Fruit fly (Drosophila melanogaster) whole organism, embryonic: ENCODE measurements around the gene ArgRS-m.
A peak's percentile ranks its signal among the peaks of the same experiment; 100 is the strongest.

ENCODE experiments used
- ATbp ChIP-seq: fragments of 200-800 bp; sonication (Bioruptor generic); optimal IDR thresholded peaks from 2 replicates; lab custom pipeline; 2017; ENCODE audit warnings: missing biosample characterization, mild to moderate bottlenecking, missing genetic modification characterization, missing genetic modification reagents
- Antp ChIP-seq: fragments of 200-800 bp; sonication (Bioruptor generic); optimal IDR thresholded peaks from 3 replicates; lab custom pipeline; 2016; ENCODE audit warnings: missing biosample characterization, missing genetic modification characterization
- Bgb ChIP-seq: fragments of 200-800 bp; sonication (Bioruptor generic); IDR thresholded peaks from 2 replicates; pipeline ENCODE4 v1.3.6; 2022; ENCODE audit warnings: missing biosample characterization, missing genetic modification characterization; ENCODE audit not compliant: partially characterized antibody
- CG10654 ChIP-seq: fragments of 200-800 bp; sonication (Bioruptor generic); optimal IDR thresholded peaks from 2 replicates; lab custom pipeline; 2016; ENCODE audit warnings: missing biosample characterization, missing genetic modification characterization
- CG13775 ChIP-seq: fragments of 200-800 bp; sonication (Bioruptor generic); optimal IDR thresholded peaks from 3 replicates; lab custom pipeline; 2017; ENCODE audit warnings: missing biosample characterization, mild to moderate bottlenecking, missing genetic modification characterization
- CG14441 ChIP-seq: fragments of 200-800 bp; sonication (Bioruptor generic); IDR thresholded peaks from 2 replicates; pipeline ENCODE4 v1.3.6; 2022; ENCODE audit warnings: missing biosample characterization, missing genetic modification characterization
- CG14667 ChIP-seq: fragments of 200-800 bp; sonication (Bioruptor generic); IDR thresholded peaks from 2 replicates; pipeline ENCODE4 v1.3.6; 2022; ENCODE audit warnings: missing biosample characterization, missing genetic modification characterization
- CG1832 ChIP-seq: fragments of 200-800 bp; sonication (Bioruptor generic); optimal IDR thresholded peaks from 2 replicates; lab custom pipeline; 2017; ENCODE audit warnings: missing biosample characterization, mild to moderate bottlenecking, missing genetic modification characterization, inconsistent platforms
- CG18599 ChIP-seq: fragments of 200-800 bp; sonication (Bioruptor generic); optimal IDR thresholded peaks from 3 replicates; lab custom pipeline; 2017; ENCODE audit warnings: missing biosample characterization, missing genetic modification characterization, mild to moderate bottlenecking, moderate library complexity, missing genetic modification reagents
- CG2202 ChIP-seq: fragments of 200-800 bp; sonication (Bioruptor generic); optimal IDR thresholded peaks from 2 replicates; lab custom pipeline; 2018; ENCODE audit warnings: missing biosample characterization, mild to moderate bottlenecking, missing genetic modification characterization
- CG31365 ChIP-seq: fragments of 200-800 bp; sonication (Bioruptor generic); optimal IDR thresholded peaks from 2 replicates; lab custom pipeline; 2018; ENCODE audit warnings: missing biosample characterization, mild to moderate bottlenecking, missing genetic modification characterization
- CG32772 ChIP-seq: fragments of 200-800 bp; sonication (Bioruptor generic); IDR thresholded peaks from 2 replicates; pipeline ENCODE4 v1.3.6; 2022; ENCODE audit warnings: missing biosample characterization, missing genetic modification characterization
- CG6175 ChIP-seq: fragments of 200-800 bp; sonication (Bioruptor generic); IDR thresholded peaks from 3 replicates; pipeline ENCODE4 v1.3.6; 2022; ENCODE audit warnings: missing biosample characterization, missing genetic modification characterization
- CG6791 ChIP-seq: fragments of 200-800 bp; sonication (Bioruptor generic); IDR thresholded peaks from 3 replicates; pipeline ENCODE4 v1.3.6; 2022; ENCODE audit warnings: missing biosample characterization, missing genetic modification characterization; ENCODE audit not compliant: partially characterized antibody
- CG6813 ChIP-seq: fragments of 200-800 bp; sonication (Bioruptor generic); optimal IDR thresholded peaks from 2 replicates; lab custom pipeline; 2017; ENCODE audit warnings: missing biosample characterization, missing genetic modification characterization, mild to moderate bottlenecking, moderate library complexity, missing genetic modification reagents
- CG8478 ChIP-seq: fragments of >200 bp; optimal IDR thresholded peaks from 2 replicates; lab custom pipeline; 2018
- CoRest ChIP-seq: fragments of 200-800 bp; sonication (Bioruptor generic); optimal IDR thresholded peaks from 3 replicates; lab custom pipeline; 2018; ENCODE audit warnings: missing biosample characterization, mild to moderate bottlenecking, missing genetic modification characterization, moderate library complexity
- Doc2 ChIP-seq: fragments of 200-800 bp; sonication (Bioruptor generic); IDR thresholded peaks from 2 replicates; pipeline ENCODE4 v1.3.6; 2022; ENCODE audit warnings: missing biosample characterization, missing genetic modification characterization
- Doc3 ChIP-seq: fragments of 200-800 bp; sonication (Bioruptor generic); IDR thresholded peaks from 3 replicates; pipeline ENCODE4 v1.3.6; 2022; ENCODE audit warnings: missing biosample characterization, missing genetic modification characterization; ENCODE audit not compliant: partially characterized antibody
- HLH3B ChIP-seq: fragments of 200-800 bp; sonication (Bioruptor generic); IDR thresholded peaks from 2 replicates; pipeline ENCODE4 v1.3.6; 2022; ENCODE audit warnings: missing biosample characterization, missing genetic modification characterization
- Hmr ChIP-seq: fragments of 200-800 bp; sonication (Bioruptor generic); optimal IDR thresholded peaks from 3 replicates; lab custom pipeline; 2017; ENCODE audit warnings: mild to moderate bottlenecking, missing biosample characterization, missing genetic modification reagents, missing genetic modification characterization
- Hr3 ChIP-seq: fragments of 200-800 bp; sonication (Bioruptor generic); optimal IDR thresholded peaks from 3 replicates; lab custom pipeline; 2016; ENCODE audit warnings: missing biosample characterization, missing genetic modification characterization
- Mad ChIP-seq: fragments of 200-800 bp; sonication (Bioruptor generic); optimal IDR thresholded peaks from 2 replicates; lab custom pipeline; 2016; ENCODE audit warnings: missing biosample characterization, missing genetic modification characterization
- Med ChIP-seq: fragments of 200-800 bp; sonication (Bioruptor generic); peaks from one replicate; lab custom pipeline; 2016; ENCODE audit warnings: missing biosample characterization, missing genetic modification characterization, mild to moderate bottlenecking, inconsistent platforms, moderate library complexity
- Nf-YB ChIP-seq: fragments of 200-800 bp; sonication (Bioruptor generic); optimal IDR thresholded peaks from 3 replicates; lab custom pipeline; 2019; ENCODE audit warnings: missing biosample characterization, mild to moderate bottlenecking, missing genetic modification characterization, moderate library complexity
- Ravus ChIP-seq: fragments of 200-800 bp; sonication (Bioruptor generic); IDR thresholded peaks from 2 replicates; pipeline ENCODE4 v1.3.6; 2022; ENCODE audit warnings: missing biosample characterization, missing genetic modification characterization
- YL-1 ChIP-seq: fragments of 200-800 bp; sonication (Bioruptor generic); optimal IDR thresholded peaks from 3 replicates; lab custom pipeline; 2017; ENCODE audit warnings: missing biosample characterization, mild to moderate bottlenecking, missing genetic modification characterization
- ab ChIP-seq: fragments of 200-800 bp; sonication (Bioruptor generic); optimal IDR thresholded peaks from 2 replicates; lab custom pipeline; 2016; ENCODE audit warnings: missing biosample characterization, missing genetic modification characterization
- ara ChIP-seq: fragments of 200-800 bp; sonication (Bioruptor generic); IDR thresholded peaks from 2 replicates; pipeline ENCODE4 v1.3.6; 2022; ENCODE audit warnings: missing biosample characterization, missing genetic modification characterization
- ems ChIP-seq: fragments of 200-800 bp; sonication (Bioruptor generic); optimal IDR thresholded peaks from 3 replicates; lab custom pipeline; 2016; ENCODE audit warnings: missing biosample characterization, missing genetic modification characterization
- en ChIP-seq: fragments of 200-800 bp; sonication (Bioruptor generic); optimal IDR thresholded peaks from 2 replicates; lab custom pipeline; 2016; ENCODE audit warnings: missing biosample characterization, missing genetic modification characterization
- gce ChIP-seq: fragments of 200-800 bp; sonication (Bioruptor generic); IDR thresholded peaks from 3 replicates; pipeline ENCODE4 v1.3.6; 2022; ENCODE audit warnings: missing biosample characterization, missing genetic modification characterization
- hb ChIP-seq: fragments of 200-800 bp; sonication (Bioruptor generic); IDR thresholded peaks from 3 replicates; pipeline ENCODE4 v1.3.6; 2022; ENCODE audit warnings: missing biosample characterization, missing genetic modification characterization; ENCODE audit not compliant: partially characterized antibody
- jigr1 ChIP-seq: fragments of 200-800 bp; sonication (Bioruptor generic); IDR thresholded peaks from 3 replicates; pipeline ENCODE4 v1.3.6; 2022; ENCODE audit warnings: missing biosample characterization, missing genetic modification characterization
- nerfin-2 ChIP-seq: fragments of 200-800 bp; sonication (Bioruptor generic); IDR thresholded peaks from 2 replicates; pipeline ENCODE4 v1.3.6; 2022; ENCODE audit warnings: missing biosample characterization, missing genetic modification characterization; ENCODE audit not compliant: partially characterized antibody
- phol ChIP-seq: fragments of 200-800 bp; sonication (Bioruptor generic); optimal IDR thresholded peaks from 3 replicates; lab custom pipeline; 2018; ENCODE audit warnings: missing biosample characterization, mild to moderate bottlenecking, missing genetic modification characterization, moderate library complexity
- pnt ChIP-seq: fragments of 200-800 bp; sonication (Bioruptor generic); optimal IDR thresholded peaks from 3 replicates; lab custom pipeline; 2016; ENCODE audit warnings: missing biosample characterization, missing genetic modification characterization
- prd ChIP-seq, 3 experiments: fragments of >200 bp in 2 of 3; fragments of 200-800 bp in 1 of 3; sonication (Bioruptor generic) in 1 of 3; optimal IDR thresholded peaks in 2 of 3; IDR thresholded peaks in 1 of 3; 2 replicates in 2 of 3; 3 replicates in 1 of 3; pipeline versions ENCODE4 v1.3.6 to Lab custom; 2017 to 2022; ENCODE audit warnings: missing biosample characterization in 1 of 3, missing genetic modification characterization in 1 of 3
- repo ChIP-seq: fragments of 200-800 bp; sonication (Bioruptor generic); optimal IDR thresholded peaks from 2 replicates; lab custom pipeline; 2016; ENCODE audit warnings: missing biosample characterization, missing genetic modification characterization
- salm ChIP-seq: fragments of 200-800 bp; sonication (Bioruptor generic); optimal IDR thresholded peaks from 2 replicates; lab custom pipeline; 2018; ENCODE audit warnings: missing biosample characterization, mild to moderate bottlenecking, missing genetic modification characterization
- schlank ChIP-seq: fragments of 200-800 bp; sonication (Bioruptor generic); optimal IDR thresholded peaks from 2 replicates; lab custom pipeline; 2018; ENCODE audit warnings: missing biosample characterization, mild to moderate bottlenecking, missing genetic modification characterization
- seq ChIP-seq: fragments of 200-800 bp; sonication (Bioruptor generic); IDR thresholded peaks from 2 replicates; pipeline ENCODE4 v1.3.6; 2022; ENCODE audit warnings: missing biosample characterization, missing genetic modification characterization
- shn ChIP-seq: fragments of 200-800 bp; sonication (Bioruptor generic); optimal IDR thresholded peaks from 3 replicates; lab custom pipeline; 2016; ENCODE audit warnings: missing biosample characterization, missing genetic modification characterization
- sima ChIP-seq: fragments of 200-800 bp; sonication (Bioruptor generic); optimal IDR thresholded peaks from 2 replicates; lab custom pipeline; 2016; ENCODE audit warnings: missing biosample characterization, missing genetic modification characterization
- slbo ChIP-seq: fragments of 200-800 bp; sonication (Bioruptor generic); IDR thresholded peaks from 2 replicates; pipeline ENCODE4 v1.3.6; 2022; ENCODE audit warnings: missing biosample characterization, missing genetic modification characterization
- slp2 ChIP-seq: fragments of 200-800 bp; sonication (Bioruptor generic); optimal IDR thresholded peaks from 2 replicates; lab custom pipeline; 2016; ENCODE audit warnings: missing biosample characterization, missing genetic modification characterization
- sna ChIP-seq: fragments of 200-800 bp; sonication (Bioruptor generic); IDR thresholded peaks from 2 replicates; pipeline ENCODE4 v1.3.6; 2022; ENCODE audit warnings: missing biosample characterization, missing genetic modification characterization; ENCODE audit not compliant: partially characterized antibody
- ttk ChIP-seq: fragments of 200-800 bp; sonication (Bioruptor generic); IDR thresholded peaks from 2 replicates; pipeline ENCODE4 v2.1.2; 2022; ENCODE audit warnings: missing biosample characterization, missing genetic modification characterization
- tx ChIP-seq: fragments of 200-800 bp; sonication (Bioruptor generic); optimal IDR thresholded peaks from 2 replicates; lab custom pipeline; 2016; ENCODE audit warnings: missing biosample characterization, missing genetic modification characterization
- vnd ChIP-seq: fragments of 200-800 bp; sonication (Bioruptor generic); IDR thresholded peaks from 3 replicates; pipeline ENCODE4 v1.3.6; 2022; ENCODE audit warnings: missing biosample characterization, missing genetic modification characterization; ENCODE audit not compliant: partially characterized antibody
- zen ChIP-seq: fragments of 200-800 bp; sonication (Bioruptor generic); optimal IDR thresholded peaks from 3 replicates; lab custom pipeline; 2018; ENCODE audit warnings: missing biosample characterization, mild to moderate bottlenecking, missing genetic modification characterization, moderate library complexity

The ArgRS-m gene

DNA sequence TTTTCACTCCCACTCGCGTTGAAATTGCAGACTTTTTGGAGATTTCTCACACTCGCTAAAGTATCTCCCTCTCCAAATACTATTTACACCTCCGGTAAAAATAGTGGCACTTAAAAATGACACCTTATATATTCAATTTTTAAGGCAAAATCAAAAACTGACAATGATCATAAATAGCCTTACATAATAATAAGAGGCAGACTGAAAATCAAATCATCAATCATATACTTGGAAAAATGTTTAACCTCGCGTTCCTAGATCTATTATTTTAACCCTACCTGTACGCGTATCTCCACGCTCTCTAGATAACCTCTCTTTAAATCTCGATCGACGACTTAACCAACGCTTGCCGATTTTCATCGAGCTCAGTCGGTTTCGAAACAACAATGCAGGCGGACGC, 8.6 kb downstream of the ArgRS-m start (continued):
- TF ChIP-seq CG14667 (GFP tag; lab: Robert Waterston, UW): peak; percentile 41; the same call in 1 of the 2 replicates
- 0 out of 3 replicates have a peak, but pooled peaks have one; percentile 20 for TF ChIP-seq jigr1 (GFP tag; lab: Robert Waterston, UW)
- peak; percentile 68; the same call in 1 of the 2 replicates for TF ChIP-seq ara
- TF ChIP-seq schlank (tag; lab: Kevin White, UChicago): peak; percentile 30
- TF ChIP-seq ab (GFP tag; lab: Kevin White, UChicago): no peak
- TF ChIP-seq CG18599 (GFP tag; lab: Kevin White, UChicago): no peak
- peak; percentile 82 for TF ChIP-seq Med (GFP tag; lab: Kevin White, UChicago)
- TF ChIP-seq Doc2 (GFP tag; lab: Robert Waterston, UW): no peak
- no peak for TF ChIP-seq Bgb
- no peak for TF ChIP-seq shn (GFP tag; lab: Kevin White, UChicago)
- no peak for TF ChIP-seq sima (GFP tag; lab: Kevin White, UChicago)
- no peak for TF ChIP-seq vnd
- no peak for TF ChIP-seq CG6791 (GFP tag; lab: Robert Waterston, UW)
- TF ChIP-seq YL-1 (GFP tag; lab: Kevin White, UChicago): no peak
- TF ChIP-seq CG31365 (tag; lab: Kevin White, UChicago): peak; percentile 40
- peak; percentile 30 for TF ChIP-seq ems
- TF ChIP-seq CoRest: peak; percentile 71
- peak; percentile 30 for TF ChIP-seq pnt
- TF ChIP-seq seq (GFP tag; lab: Robert Waterston, UW): peak; percentile 65; the same call in 1 of the 2 replicates
- TF ChIP-seq prd (optimal IDR thresholded peaks at IDR 0.05; lab: Kevin White, UChicago): no peak
- TF ChIP-seq prd (GFP tag; IDR thresholded peaks at IDR 0.05; lab: Robert Waterston, UW): peak; percentile 82
- no peak for TF ChIP-seq hb (GFP tag; lab: Robert Waterston, UW)
- TF ChIP-seq HLH3B (GFP tag; lab: Robert Waterston, UW): peak; percentile 74
- no peak for TF ChIP-seq nerfin-2 (GFP tag; lab: Robert Waterston, UW)
- no peak for TF ChIP-seq Mad (GFP tag; lab: Kevin White, UChicago)
- peak; percentile 48 for TF ChIP-seq Antp (GFP tag; lab: Kevin White, UChicago)
- TF ChIP-seq CG32772 (GFP tag; lab: Robert Waterston, UW): no peak
- no peak for TF ChIP-seq repo (GFP tag; lab: Kevin White, UChicago)
- no peak for TF ChIP-seq CG8478 (lab: Kevin White, UChicago)
- peak; percentile 11 for TF ChIP-seq en (GFP tag; lab: Kevin White, UChicago)
- TF ChIP-seq zen (tag; lab: Kevin White, UChicago): no peak
- TF ChIP-seq CG6175: peak; percentile 73; the same call in 1 of the 3 replicates
- no peak for TF ChIP-seq gce (GFP tag; lab: Robert Waterston, UW)
- peak; percentile 29 for TF ChIP-seq Hr3 (GFP tag; lab: Kevin White, UChicago)
- no peak for TF ChIP-seq ATbp (GFP tag; lab: Kevin White, UChicago)
- peak; percentile 70 for TF ChIP-seq CG6813 (GFP tag; lab: Kevin White, UChicago)
- peak; percentile 69 for TF ChIP-seq ttk (GFP tag; lab: Robert Waterston, UW)
- TF ChIP-seq Doc3 (GFP tag; lab: Robert Waterston, UW): no peak
- TF ChIP-seq CG10654 (GFP tag; lab: Kevin White, UChicago): peak; percentile 41
- peak; percentile 53 for TF ChIP-seq CG13775 (GFP tag; lab: Kevin White, UChicago)
- peak; percentile 83 for TF ChIP-seq slbo (GFP tag; lab: Robert Waterston, UW)
- TF ChIP-seq Hmr (GFP tag; lab: Kevin White, UChicago): peak; percentile 85
- peak; percentile 29 for TF ChIP-seq Ravus (GFP tag; lab: Robert Waterston, UW)
- no peak for TF ChIP-seq sna (GFP tag; lab: Robert Waterston, UW)
- no peak for TF ChIP-seq CG2202 (tag; lab: Kevin White, UChicago)
- no peak for TF ChIP-seq Nf-YB (GFP tag; lab: Kevin White, UChicago)
- no peak for TF ChIP-seq slp2 (GFP tag; lab: Kevin White, UChicago)
- peak; percentile 39 for TF ChIP-seq phol
- peak; percentile 84 for TF ChIP-seq CG14441
- no peak for TF ChIP-seq tx (GFP tag; lab: Kevin White, UChicago)
- TF ChIP-seq CG1832: no peak
- TF ChIP-seq salm (tag; lab: Kevin White, UChicago): no peak
